Worm (Caenorhabditis elegans) whole organism, late embryonic: ENCODE results near the gene T26C11.9.

Experiments
- C08G9.2 ChIP-seq: sonication (generic microtip); optimal IDR thresholded peaks from 2 replicates; lab custom pipeline; 2016; ENCODE audit warnings: mild to moderate bottlenecking, missing genetic modification characterization, moderate library complexity, missing compliant biosample characterization
- C38D4.7 ChIP-seq: fragments of 200-800 bp; sonication (Bioruptor generic); optimal IDR thresholded peaks from 2 replicates; lab custom pipeline; 2018; ENCODE audit warnings: mild to moderate bottlenecking, missing genetic modification characterization, moderate library complexity, missing compliant biosample characterization
- F13H6.1 ChIP-seq: sonication (generic microtip); optimal IDR thresholded peaks from 2 replicates; lab custom pipeline; 2016; ENCODE audit warnings: missing genetic modification characterization, missing compliant biosample characterization
- K02D7.2 ChIP-seq: sonication (generic microtip); optimal IDR thresholded peaks from 2 replicates; lab custom pipeline; 2017; ENCODE audit warnings: mild to moderate bottlenecking, missing genetic modification characterization, missing compliant biosample characterization
- K09A11.1 ChIP-seq: sonication (generic microtip); optimal IDR thresholded peaks from 2 replicates; lab custom pipeline; 2017; ENCODE audit warnings: antibody characterized with exemption, mild to moderate bottlenecking, missing genetic modification characterization, missing compliant biosample characterization; ENCODE audit not compliant: insufficient read depth
- Y22D7AL.16 ChIP-seq: sonication (generic microtip); optimal IDR thresholded peaks from 2 replicates; lab custom pipeline; 2016; ENCODE audit warnings: missing genetic modification characterization, missing compliant biosample characterization
- ahr-1 ChIP-seq: sonication (generic microtip); optimal IDR thresholded peaks from 2 replicates; lab custom pipeline; 2016; ENCODE audit warnings: missing genetic modification characterization, missing compliant biosample characterization
- ama-1 ChIP-seq: fragments of 150-350 bp; optimal IDR thresholded peaks from 2 replicates; lab custom pipeline; 2014
- ceh-18 ChIP-seq: sonication (generic microtip); optimal IDR thresholded peaks from 2 replicates; lab custom pipeline; 2016; ENCODE audit warnings: missing genetic modification characterization, missing compliant biosample characterization
- ceh-2 ChIP-seq: sonication (generic microtip); optimal IDR thresholded peaks from 2 replicates; lab custom pipeline; 2016; ENCODE audit warnings: missing genotype, missing genetic modification characterization, missing compliant biosample characterization
- ceh-22 ChIP-seq: sonication (generic microtip); optimal IDR thresholded peaks from 2 replicates; lab custom pipeline; 2017; ENCODE audit warnings: missing biosample characterization, missing genetic modification characterization
- ceh-30 ChIP-seq: fragments of 150-350 bp; optimal IDR thresholded peaks from 2 replicates; lab custom pipeline; 2014; ENCODE audit warnings: missing biosample characterization, missing genetic modification characterization
- ceh-31 ChIP-seq: sonication (generic microtip); optimal IDR thresholded peaks from 2 replicates; lab custom pipeline; 2016; ENCODE audit warnings: missing genetic modification characterization, missing compliant biosample characterization
- ceh-34 ChIP-seq: sonication (generic microtip); optimal IDR thresholded peaks from 2 replicates; lab custom pipeline; 2016; ENCODE audit warnings: mild to moderate bottlenecking, missing genetic modification characterization, missing compliant biosample characterization
- ceh-48 ChIP-seq: sonication (generic microtip); optimal IDR thresholded peaks from 2 replicates; lab custom pipeline; 2016; ENCODE audit warnings: missing genetic modification characterization, inconsistent platforms, missing compliant biosample characterization
- ceh-9 ChIP-seq: sonication (generic microtip); optimal IDR thresholded peaks from 2 replicates; lab custom pipeline; 2016; ENCODE audit warnings: mild to moderate bottlenecking, missing genetic modification characterization, inconsistent platforms, missing compliant biosample characterization
- che-1 ChIP-seq: sonication (generic microtip); optimal IDR thresholded peaks from 2 replicates; lab custom pipeline; 2016; ENCODE audit warnings: mild to moderate bottlenecking, missing genetic modification characterization, missing compliant biosample characterization
- dve-1 ChIP-seq: sonication (generic microtip); optimal IDR thresholded peaks from 2 replicates; lab custom pipeline; 2017; ENCODE audit warnings: antibody characterized with exemption, mild to moderate bottlenecking, missing genetic modification characterization, missing compliant biosample characterization
- elt-2 ChIP-seq: sonication (generic microtip); optimal IDR thresholded peaks from 2 replicates; lab custom pipeline; 2016; ENCODE audit warnings: missing genetic modification reagents, missing genetic modification characterization, missing compliant biosample characterization
- elt-4 ChIP-seq: sonication (generic microtip); optimal IDR thresholded peaks from 2 replicates; lab custom pipeline; 2016; ENCODE audit warnings: missing genetic modification characterization, missing compliant biosample characterization
- ets-4 ChIP-seq: sonication (generic microtip); optimal IDR thresholded peaks from 2 replicates; lab custom pipeline; 2016; ENCODE audit warnings: missing genetic modification characterization, missing compliant biosample characterization
- fax-1 ChIP-seq: sonication (generic microtip); optimal IDR thresholded peaks from 2 replicates; lab custom pipeline; 2016; ENCODE audit warnings: missing genotype, missing genetic modification characterization, missing compliant biosample characterization
- fkh-10 ChIP-seq: fragments of 150-350 bp; optimal IDR thresholded peaks from 2 replicates; lab custom pipeline; 2014; ENCODE audit warnings: missing biosample characterization, missing genetic modification reagents, missing genetic modification characterization
- gmeb-2 ChIP-seq: sonication (generic microtip); optimal IDR thresholded peaks from 2 replicates; lab custom pipeline; 2016; ENCODE audit warnings: missing genetic modification characterization, inconsistent platforms, missing compliant biosample characterization
- hlh-13 ChIP-seq: fragments of 200-800 bp; sonication (Bioruptor generic); optimal IDR thresholded peaks from 2 replicates; lab custom pipeline; 2018; ENCODE audit warnings: mild to moderate bottlenecking, missing genetic modification characterization, missing compliant biosample characterization
- hlh-15 ChIP-seq: sonication (generic microtip); optimal IDR thresholded peaks from 2 replicates; lab custom pipeline; 2016; ENCODE audit warnings: missing genetic modification characterization, missing compliant biosample characterization
- hlh-30 ChIP-seq: sonication (generic microtip); optimal IDR thresholded peaks from 2 replicates; lab custom pipeline; 2017; ENCODE audit warnings: antibody characterized with exemption, missing genetic modification characterization, missing compliant biosample characterization; ENCODE audit not compliant: insufficient read depth
- hlh-6 ChIP-seq: sonication (generic microtip); optimal IDR thresholded peaks from 2 replicates; lab custom pipeline; 2016; ENCODE audit warnings: missing genotype, missing genetic modification characterization, missing compliant biosample characterization
- lim-6 ChIP-seq: sonication (generic microtip); optimal IDR thresholded peaks from 2 replicates; lab custom pipeline; 2016; ENCODE audit warnings: missing genetic modification characterization, missing compliant biosample characterization
- lin-11 ChIP-seq: fragments of 200-800 bp; sonication (Bioruptor generic); optimal IDR thresholded peaks from 2 replicates; lab custom pipeline; 2018; ENCODE audit warnings: mild to moderate bottlenecking, missing genetic modification characterization, missing compliant biosample characterization
- madf-2 ChIP-seq: sonication (generic microtip); optimal IDR thresholded peaks from 2 replicates; lab custom pipeline; 2017; ENCODE audit warnings: missing genetic modification characterization, missing compliant biosample characterization
- mec-3 ChIP-seq: sonication (generic microtip); optimal IDR thresholded peaks from 2 replicates; lab custom pipeline; 2016; ENCODE audit warnings: borderline replicate concordance, missing genetic modification characterization, missing compliant biosample characterization
- nfya-1 ChIP-seq: sonication (generic microtip); optimal IDR thresholded peaks from 2 replicates; lab custom pipeline; 2017; ENCODE audit warnings: missing genetic modification characterization, mild to moderate bottlenecking, missing compliant biosample characterization, antibody characterized with exemption, moderate library complexity
- nhr-232 ChIP-seq: sonication (generic microtip); optimal IDR thresholded peaks from 2 replicates; lab custom pipeline; 2016; ENCODE audit warnings: missing genetic modification characterization, missing compliant biosample characterization
- odd-2 ChIP-seq: sonication (generic microtip); optimal IDR thresholded peaks from 2 replicates; lab custom pipeline; 2017; ENCODE audit warnings: antibody characterized with exemption, mild to moderate bottlenecking, missing genetic modification characterization, missing compliant biosample characterization
- pat-9 ChIP-seq: fragments of 200-800 bp; sonication (Bioruptor generic); optimal IDR thresholded peaks from 2 replicates; lab custom pipeline; 2018; ENCODE audit warnings: mild to moderate bottlenecking, missing genetic modification characterization, moderate library complexity, missing compliant biosample characterization
- pax-1 ChIP-seq: fragments of 150-350 bp; optimal IDR thresholded peaks from 2 replicates; lab custom pipeline; 2014; ENCODE audit warnings: missing biosample characterization, missing genetic modification characterization
- pha-4 ChIP-seq: fragments of 150-350 bp; optimal IDR thresholded peaks from 2 replicates; lab custom pipeline; 2018; ENCODE audit warnings: missing biosample characterization, missing genetic modification reagents, missing genetic modification characterization
- pqm-1 ChIP-seq: sonication (generic microtip); optimal IDR thresholded peaks from 2 replicates; lab custom pipeline; 2016; ENCODE audit warnings: missing genetic modification characterization, missing compliant biosample characterization
- pros-1 ChIP-seq: fragments of 150-350 bp; optimal IDR thresholded peaks from 2 replicates; lab custom pipeline; 2014; ENCODE audit warnings: missing biosample characterization, missing genetic modification reagents, missing genetic modification characterization
- ref-2 ChIP-seq: sonication (generic microtip); optimal IDR thresholded peaks from 2 replicates; lab custom pipeline; 2016; ENCODE audit warnings: missing genetic modification characterization, missing compliant biosample characterization
- rnt-1 ChIP-seq: sonication (generic microtip); optimal IDR thresholded peaks from 2 replicates; lab custom pipeline; 2016; ENCODE audit warnings: missing genetic modification characterization, missing compliant biosample characterization
- sdc-2 ChIP-seq: sonication (generic microtip); optimal IDR thresholded peaks from 2 replicates; lab custom pipeline; 2016; ENCODE audit warnings: missing genotype, missing genetic modification characterization, missing compliant biosample characterization
- sox-2 ChIP-seq: fragments of 200-800 bp; sonication (Bioruptor generic); IDR thresholded peaks from 2 replicates; pipeline ENCODE4 v1.3.6; 2022; ENCODE audit warnings: missing genetic modification reagents, missing genetic modification characterization, missing compliant biosample characterization
- sox-4 ChIP-seq: sonication (generic microtip); optimal IDR thresholded peaks from 2 replicates; lab custom pipeline; 2017; ENCODE audit warnings: mild to moderate bottlenecking, missing genetic modification characterization, inconsistent platforms, missing compliant biosample characterization
- tbx-2 ChIP-seq: sonication (generic microtip); optimal IDR thresholded peaks from 2 replicates; lab custom pipeline; 2016; ENCODE audit warnings: missing genetic modification characterization, missing compliant biosample characterization
- tbx-7 ChIP-seq: sonication (generic microtip); optimal IDR thresholded peaks from 2 replicates; lab custom pipeline; 2016; ENCODE audit warnings: missing genotype, missing genetic modification characterization, missing compliant biosample characterization
- ttx-3 ChIP-seq: sonication (generic microtip); optimal IDR thresholded peaks from 2 replicates; lab custom pipeline; 2016; ENCODE audit warnings: missing genetic modification reagents, missing genetic modification characterization, missing compliant biosample characterization
- unc-3 ChIP-seq, 2 experiments: fragments of 200-800 bp in 1 of 2; sonication (Bioruptor generic) in 1 of 2; sonication (generic microtip) in 1 of 2; conservative IDR thresholded peaks in 1 of 2; optimal IDR thresholded peaks in 1 of 2; 2 replicates each; pipeline versions ENCODE4 v1.3.6 to Lab custom; 2016 to 2022; ENCODE audit warnings: missing compliant biosample characterization in 2 of 2, missing genetic modification characterization in 2 of 2, missing genetic modification reagents in 1 of 2
- unc-42 ChIP-seq: sonication (generic microtip); optimal IDR thresholded peaks from 2 replicates; lab custom pipeline; 2016; ENCODE audit warnings: missing genotype, missing genetic modification characterization, missing compliant biosample characterization
- unc-55 ChIP-seq: sonication (generic microtip); optimal IDR thresholded peaks from 2 replicates; lab custom pipeline; 2017; ENCODE audit warnings: missing biosample characterization, missing genetic modification reagents, missing genetic modification characterization
- unc-86 ChIP-seq: sonication (generic microtip); optimal IDR thresholded peaks from 2 replicates; lab custom pipeline; 2016; ENCODE audit warnings: missing genetic modification characterization, missing compliant biosample characterization
- ztf-16 ChIP-seq: sonication (generic microtip); optimal IDR thresholded peaks from 2 replicates; lab custom pipeline; 2017; ENCODE audit warnings: missing genetic modification characterization, missing compliant biosample characterization

T26C11.9 gene

DNA sequence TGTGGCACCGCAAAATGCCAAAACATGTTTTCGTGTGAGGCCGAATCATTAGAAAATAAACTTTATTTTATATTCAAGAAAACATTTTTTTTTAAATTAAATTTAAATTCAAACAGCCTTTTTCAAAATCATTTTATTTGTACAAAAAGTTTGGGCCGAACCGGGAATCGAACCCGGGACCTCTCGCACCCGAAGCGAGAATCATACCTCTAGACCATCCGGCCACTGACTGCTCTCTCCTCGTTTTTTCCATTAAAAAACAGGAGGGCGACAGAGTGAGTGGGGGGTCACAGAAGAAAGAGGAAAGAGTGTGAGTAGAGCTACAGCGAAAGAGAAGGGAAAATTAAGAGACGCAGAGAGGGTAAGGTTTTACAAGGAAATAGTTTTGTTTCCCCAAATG, 27.0 kb upstream of the T26C11.9 start:
- TF ChIP-seq pqm-1 (tag; lab: Kevin White, UChicago), result peak; percentile 33
- no peak for TF ChIP-seq pax-1
- peak; percentile 68 for TF ChIP-seq sox-2 (GFP tag; lab: Robert Waterston, UW)
- no peak for TF ChIP-seq ceh-22
- peak; percentile 53 for TF ChIP-seq hlh-13 (GFP tag; lab: Kevin White, UChicago)
- peak; percentile 94 for TF ChIP-seq sdc-2 (tag; lab: Kevin White, UChicago)
- TF ChIP-seq hlh-6 (tag; lab: Kevin White, UChicago), result peak; percentile 66
- TF ChIP-seq Y22D7AL.16 (tag; lab: Kevin White, UChicago), result peak; percentile 24
- peak; percentile 30 for TF ChIP-seq ahr-1 (tag; lab: Kevin White, UChicago)
- no peak for TF ChIP-seq dve-1 (tag; lab: Kevin White, UChicago)
- TF ChIP-seq ceh-18 (tag; lab: Kevin White, UChicago), result peak; percentile 40
- TF ChIP-seq gmeb-2 (tag; lab: Kevin White, UChicago), result peak; percentile 65
- peak; percentile 58 for TF ChIP-seq nfya-1 (tag; lab: Kevin White, UChicago)
- peak; percentile 46 for TF ChIP-seq ceh-9 (tag; lab: Kevin White, UChicago)
- peak; percentile 76 for TF ChIP-seq ref-2 (tag; lab: Kevin White, UChicago)
- peak; percentile 32 for TF ChIP-seq unc-42 (tag; lab: Kevin White, UChicago)
- TF ChIP-seq fax-1 (tag; lab: Kevin White, UChicago), result peak; percentile 27
- TF ChIP-seq hlh-30 (tag; lab: Kevin White, UChicago), result no peak
- TF ChIP-seq ztf-16, result peak; percentile 66
- peak; percentile 51 for TF ChIP-seq ceh-34 (tag; lab: Kevin White, UChicago)
- no peak for TF ChIP-seq lim-6 (tag; lab: Kevin White, UChicago)
- no peak for TF ChIP-seq pros-1 (tag; lab: Kevin White, UChicago)
- no peak for TF ChIP-seq unc-55 (GFP tag; lab: Kevin White, UChicago)
- no peak for TF ChIP-seq F13H6.1 (tag; lab: Kevin White, UChicago)
- TF ChIP-seq pat-9, result peak; percentile 59
- peak; percentile 57 for TF ChIP-seq unc-86 (tag; lab: Kevin White, UChicago)
- TF ChIP-seq fkh-10 (GFP tag; lab: Kevin White, UChicago), result no peak
- no peak for TF ChIP-seq ceh-31 (tag; lab: Kevin White, UChicago)
- no peak for TF ChIP-seq mec-3
- TF ChIP-seq madf-2 (tag; lab: Kevin White, UChicago), result peak; percentile 4
- peak; percentile 65 for TF ChIP-seq C38D4.7 (GFP tag; lab: Kevin White, UChicago)
- peak; percentile 61 for TF ChIP-seq ceh-2 (tag; lab: Kevin White, UChicago)
- TF ChIP-seq lin-11 (tag; lab: Kevin White, UChicago), result peak; percentile 60
- TF ChIP-seq hlh-15 (tag; lab: Kevin White, UChicago), result peak; percentile 50
- peak; percentile 62 for TF ChIP-seq sox-4
- TF ChIP-seq ama-1 (lab: Kevin White, UChicago), result no peak
- TF ChIP-seq tbx-7, result peak; percentile 4
- TF ChIP-seq rnt-1 (tag; lab: Kevin White, UChicago), result peak; percentile 61
- peak; percentile 53 for TF ChIP-seq ceh-48 (tag; lab: Kevin White, UChicago)
- peak; percentile 62 for TF ChIP-seq C08G9.2 (tag; lab: Kevin White, UChicago)
- TF ChIP-seq tbx-2 (tag; lab: Kevin White, UChicago), result peak; percentile 78
- TF ChIP-seq ets-4, result no peak
- peak; percentile 48 for TF ChIP-seq odd-2 (tag; lab: Kevin White, UChicago)
- TF ChIP-seq pha-4 (tag; lab: Kevin White, UChicago), result no peak
- peak; percentile 51 for TF ChIP-seq unc-3 (GFP tag; conservative IDR thresholded peaks at IDR 0.05; lab: Robert Waterston, UW)
- TF ChIP-seq unc-3 (tag; optimal IDR thresholded peaks at IDR 0.05; lab: Kevin White, UChicago), result no peak
- TF ChIP-seq ceh-30 (tag; lab: Kevin White, UChicago), result peak; percentile 3
- peak; percentile 77 for TF ChIP-seq che-1 (tag; lab: Kevin White, UChicago)
- TF ChIP-seq elt-4 (tag; lab: Kevin White, UChicago), result no peak
- peak; percentile 46 for TF ChIP-seq ttx-3 (tag; lab: Kevin White, UChicago)
- TF ChIP-seq K02D7.2 (tag; lab: Kevin White, UChicago), result peak; percentile 62
- peak; percentile 61 for TF ChIP-seq nhr-232 (tag; lab: Kevin White, UChicago)
- peak; percentile 85 for TF ChIP-seq elt-2 (tag; lab: Kevin White, UChicago)
- peak; percentile 61 for TF ChIP-seq K09A11.1 (tag; lab: Kevin White, UChicago)
